Fruit fly (Drosophila melanogaster) whole organism, embryonic: ENCODE measurements around the gene nmo.

ENCODE experiments used
- Ada2b ChIP-seq: fragments of 200-800 bp; sonication (Bioruptor generic); IDR thresholded peaks from 2 replicates; pipeline ENCODE4 v1.3.6; 2022; ENCODE audit warnings: missing biosample characterization, missing genetic modification characterization
- Asciz ChIP-seq: fragments of 200-800 bp; sonication (Bioruptor generic); optimal IDR thresholded peaks from 2 replicates; lab custom pipeline; 2017; ENCODE audit warnings: missing biosample characterization, mild to moderate bottlenecking, missing genetic modification characterization, missing genetic modification reagents
- Bgb ChIP-seq: fragments of 200-800 bp; sonication (Bioruptor generic); IDR thresholded peaks from 2 replicates; pipeline ENCODE4 v1.3.6; 2022; ENCODE audit warnings: missing biosample characterization, missing genetic modification characterization; ENCODE audit not compliant: partially characterized antibody
- CG10209 ChIP-seq: fragments of 200-800 bp; sonication (Bioruptor generic); optimal IDR thresholded peaks from 3 replicates; lab custom pipeline; 2017; ENCODE audit warnings: missing biosample characterization, mild to moderate bottlenecking, missing genetic modification characterization, missing genetic modification reagents
- CG10462 ChIP-seq: fragments of 200-800 bp; sonication (Bioruptor generic); optimal IDR thresholded peaks from 2 replicates; lab custom pipeline; 2016; ENCODE audit warnings: missing biosample characterization, missing genetic modification characterization
- CG12744 ChIP-seq: fragments of 200-800 bp; sonication (Bioruptor generic); optimal IDR thresholded peaks from 2 replicates; lab custom pipeline; 2016; ENCODE audit warnings: missing biosample characterization, missing genetic modification characterization
- CG13123 ChIP-seq: fragments of 200-800 bp; sonication (Bioruptor generic); optimal IDR thresholded peaks from 2 replicates; lab custom pipeline; 2016; ENCODE audit warnings: missing biosample characterization, missing genetic modification characterization
- CG13296 ChIP-seq: fragments of 200-800 bp; sonication (Bioruptor generic); optimal IDR thresholded peaks from 3 replicates; lab custom pipeline; 2018; ENCODE audit warnings: missing biosample characterization, mild to moderate bottlenecking, missing genetic modification characterization
- CG13894 ChIP-seq: fragments of 200-800 bp; sonication (Bioruptor generic); optimal IDR thresholded peaks from 3 replicates; lab custom pipeline; 2018; ENCODE audit warnings: missing biosample characterization, mild to moderate bottlenecking, missing genetic modification characterization, moderate library complexity
- CG14441 ChIP-seq: fragments of 200-800 bp; sonication (Bioruptor generic); IDR thresholded peaks from 2 replicates; pipeline ENCODE4 v1.3.6; 2022; ENCODE audit warnings: missing biosample characterization, missing genetic modification characterization
- CG14965 ChIP-seq: fragments of 200-800 bp; sonication (Bioruptor generic); optimal IDR thresholded peaks from 2 replicates; lab custom pipeline; 2016; ENCODE audit warnings: missing biosample characterization, missing genetic modification characterization, borderline replicate concordance
- CG17361 ChIP-seq: fragments of 200-800 bp; sonication (Bioruptor generic); IDR thresholded peaks from 3 replicates; pipeline ENCODE4 v1.3.6; 2022; ENCODE audit warnings: missing biosample characterization, missing genetic modification characterization
- CG18764 ChIP-seq: fragments of 200-800 bp; sonication (Bioruptor generic); optimal IDR thresholded peaks from 3 replicates; lab custom pipeline; 2016; ENCODE audit warnings: missing biosample characterization, missing genetic modification characterization
- CG2712 ChIP-seq: fragments of 200-800 bp; optimal IDR thresholded peaks from 3 replicates; lab custom pipeline; 2019; ENCODE audit warnings: missing biosample characterization, mild to moderate bottlenecking, missing genetic modification characterization, moderate library complexity
- CG2889 ChIP-seq: fragments of 200-800 bp; sonication (Bioruptor generic); IDR thresholded peaks from 3 replicates; pipeline ENCODE4 v1.3.6; 2022; ENCODE audit warnings: missing biosample characterization, missing genetic modification characterization
- CG30403 ChIP-seq: fragments of 200-800 bp; sonication (Bioruptor generic); optimal IDR thresholded peaks from 3 replicates; lab custom pipeline; 2016; ENCODE audit warnings: missing biosample characterization, missing genetic modification characterization
- CG31441 ChIP-seq: fragments of 200-800 bp; sonication (Bioruptor generic); IDR thresholded peaks from 2 replicates; pipeline ENCODE4 v1.3.6; 2022; ENCODE audit warnings: missing biosample characterization, missing genetic modification characterization
- CG3995 ChIP-seq: fragments of 200-800 bp; sonication (Bioruptor generic); optimal IDR thresholded peaks from 3 replicates; lab custom pipeline; 2016; ENCODE audit warnings: missing biosample characterization, missing genetic modification characterization
- CG4282 ChIP-seq: fragments of 200-800 bp; sonication (Bioruptor generic); optimal IDR thresholded peaks from 2 replicates; lab custom pipeline; 2016; ENCODE audit warnings: missing biosample characterization, missing genetic modification characterization
- CG7271 ChIP-seq: fragments of 200-800 bp; sonication (Bioruptor generic); optimal IDR thresholded peaks from 2 replicates; lab custom pipeline; 2018; ENCODE audit warnings: missing biosample characterization, mild to moderate bottlenecking, missing genetic modification characterization, moderate library complexity
- CG7786 ChIP-seq: fragments of 200-800 bp; sonication (Bioruptor generic); optimal IDR thresholded peaks from 2 replicates; lab custom pipeline; 2016; ENCODE audit warnings: missing biosample characterization, missing genetic modification characterization
- CG7839 ChIP-seq: fragments of 200-800 bp; sonication (Bioruptor generic); optimal IDR thresholded peaks from 3 replicates; lab custom pipeline; 2018; ENCODE audit warnings: missing biosample characterization, mild to moderate bottlenecking, missing genetic modification characterization, moderate library complexity
- CG8089 ChIP-seq: fragments of 200-800 bp; sonication (Bioruptor generic); optimal IDR thresholded peaks from 3 replicates; lab custom pipeline; 2016; ENCODE audit warnings: missing biosample characterization, missing genetic modification characterization
- CG8924 ChIP-seq: fragments of 200-800 bp; optimal IDR thresholded peaks from 3 replicates; lab custom pipeline; 2019; ENCODE audit warnings: missing biosample characterization, mild to moderate bottlenecking, missing genetic modification characterization, moderate library complexity
- CG8944 ChIP-seq: fragments of 200-800 bp; sonication (Bioruptor generic); optimal IDR thresholded peaks from 3 replicates; lab custom pipeline; 2016; ENCODE audit warnings: missing biosample characterization, missing genetic modification characterization
- CG9215 ChIP-seq: fragments of 200-800 bp; sonication (Bioruptor generic); IDR thresholded peaks from 2 replicates; pipeline ENCODE4 v1.3.6; 2022; ENCODE audit warnings: missing biosample characterization, missing genetic modification characterization
- CG9437 ChIP-seq: fragments of 200-800 bp; sonication (Bioruptor generic); optimal IDR thresholded peaks from 2 replicates; lab custom pipeline; 2018; ENCODE audit warnings: missing biosample characterization, mild to moderate bottlenecking, missing genetic modification characterization
- Camta ChIP-seq: fragments of 200-800 bp; sonication (Bioruptor generic); optimal IDR thresholded peaks from 2 replicates; lab custom pipeline; 2016; ENCODE audit warnings: missing biosample characterization, missing genetic modification characterization
- CoRest ChIP-seq: fragments of 200-800 bp; sonication (Bioruptor generic); optimal IDR thresholded peaks from 3 replicates; lab custom pipeline; 2018; ENCODE audit warnings: missing biosample characterization, mild to moderate bottlenecking, missing genetic modification characterization, moderate library complexity
- D19A ChIP-seq: fragments of 200-800 bp; optimal IDR thresholded peaks from 3 replicates; lab custom pipeline; 2019; ENCODE audit warnings: missing biosample characterization, mild to moderate bottlenecking, missing genetic modification characterization, moderate library complexity
- Dip2 ChIP-seq: fragments of 200-800 bp; sonication (Bioruptor generic); IDR thresholded peaks from 2 replicates; pipeline ENCODE4 v1.3.6; 2022; ENCODE audit warnings: missing biosample characterization, missing genetic modification characterization
- Ets97D ChIP-seq: fragments of 200-800 bp; sonication (Bioruptor generic); optimal IDR thresholded peaks from 3 replicates; lab custom pipeline; 2016; ENCODE audit warnings: missing biosample characterization, missing genetic modification characterization
- Fer3 ChIP-seq: fragments of 200-800 bp; sonication (Bioruptor generic); optimal IDR thresholded peaks from 2 replicates; lab custom pipeline; 2018; ENCODE audit warnings: missing biosample characterization, mild to moderate bottlenecking, missing genetic modification characterization, moderate library complexity
- H15 ChIP-seq: fragments of 200-800 bp; sonication (Bioruptor generic); IDR thresholded peaks from 3 replicates; pipeline ENCODE4 v1.3.6; 2022; ENCODE audit warnings: missing biosample characterization, missing genetic modification characterization
- HmgZ ChIP-seq: fragments of 200-800 bp; sonication (Bioruptor generic); optimal IDR thresholded peaks from 2 replicates; lab custom pipeline; 2018; ENCODE audit warnings: missing biosample characterization, mild to moderate bottlenecking, missing genetic modification characterization
- Hr78 ChIP-seq, 2 experiments: fragments of 200-800 bp in 1 of 2; fragments of >200 bp in 1 of 2; sonication (Bioruptor generic) in 1 of 2; optimal IDR thresholded peaks; 2 replicates each; lab custom pipeline; 2017 to 2019; ENCODE audit warnings: missing biosample characterization in 2 of 2, missing genetic modification characterization in 2 of 2, mild to moderate bottlenecking in 1 of 2, moderate library complexity in 1 of 2
- Rx ChIP-seq: fragments of 200-800 bp; sonication (Bioruptor generic); IDR thresholded peaks from 2 replicates; pipeline ENCODE4 v1.3.6; 2022; ENCODE audit warnings: missing biosample characterization, missing genetic modification characterization
- aop ChIP-seq: fragments of 200-800 bp; sonication (Bioruptor generic); IDR thresholded peaks from 2 replicates; pipeline ENCODE4 v1.3.6; 2022; ENCODE audit warnings: missing biosample characterization, missing genetic modification characterization
- chif ChIP-seq, 2 experiments: fragments of 200-800 bp; sonication (Bioruptor generic); optimal IDR thresholded peaks; 3 replicates each; lab custom pipeline; 2016; ENCODE audit warnings: missing biosample characterization in 2 of 2, missing genetic modification characterization in 2 of 2
- gem ChIP-seq: fragments of 200-800 bp; sonication (Bioruptor generic); optimal IDR thresholded peaks from 2 replicates; lab custom pipeline; 2019; ENCODE audit warnings: missing biosample characterization, mild to moderate bottlenecking, missing genetic modification characterization, moderate library complexity
- grn ChIP-seq: fragments of 200-800 bp; sonication (Bioruptor generic); optimal IDR thresholded peaks from 3 replicates; lab custom pipeline; 2017; ENCODE audit warnings: missing biosample characterization, missing genetic modification characterization
- jumu ChIP-seq: fragments of 200-800 bp; sonication (Bioruptor generic); optimal IDR thresholded peaks from 3 replicates; lab custom pipeline; 2016; ENCODE audit warnings: missing biosample characterization, missing genetic modification characterization
- ken ChIP-seq: fragments of 200-800 bp; sonication (Bioruptor generic); IDR thresholded peaks from 3 replicates; pipeline ENCODE4 v1.3.6; 2022; ENCODE audit warnings: missing biosample characterization, missing genetic modification characterization
- lola ChIP-seq, 3 experiments: fragments of >200 bp in 2 of 3; fragments of 200-800 bp in 1 of 3; sonication (Bioruptor generic) in 1 of 3; optimal IDR thresholded peaks; 2 replicates each; lab custom pipeline; 2017 to 2019; ENCODE audit warnings: missing biosample characterization in 3 of 3, missing genetic modification characterization in 3 of 3, mild to moderate bottlenecking in 1 of 3, moderate library complexity in 1 of 3
- mam ChIP-seq: fragments of 200-800 bp; sonication (Bioruptor generic); optimal IDR thresholded peaks from 3 replicates; lab custom pipeline; 2016; ENCODE audit warnings: missing biosample characterization, missing genetic modification characterization
- phol ChIP-seq: fragments of 200-800 bp; sonication (Bioruptor generic); optimal IDR thresholded peaks from 3 replicates; lab custom pipeline; 2018; ENCODE audit warnings: missing biosample characterization, mild to moderate bottlenecking, missing genetic modification characterization, moderate library complexity
- pum ChIP-seq: fragments of 200-800 bp; sonication (Bioruptor generic); optimal IDR thresholded peaks from 2 replicates; lab custom pipeline; 2016; ENCODE audit warnings: missing biosample characterization, missing genetic modification characterization
- sd ChIP-seq: fragments of 200-800 bp; sonication (Bioruptor generic); optimal IDR thresholded peaks from 3 replicates; lab custom pipeline; 2018; ENCODE audit warnings: missing biosample characterization, mild to moderate bottlenecking, missing genetic modification characterization, moderate library complexity
- slbo ChIP-seq: fragments of 200-800 bp; sonication (Bioruptor generic); IDR thresholded peaks from 2 replicates; pipeline ENCODE4 v1.3.6; 2022; ENCODE audit warnings: missing biosample characterization, missing genetic modification characterization
- stc ChIP-seq: fragments of 200-800 bp; sonication (Bioruptor generic); IDR thresholded peaks from 2 replicates; pipeline ENCODE4 v1.3.6; 2022; ENCODE audit warnings: missing biosample characterization, missing genetic modification characterization
- tup ChIP-seq: fragments of 200-800 bp; sonication (Bioruptor generic); optimal IDR thresholded peaks from 2 replicates; lab custom pipeline; 2016; ENCODE audit warnings: missing biosample characterization, mild to moderate bottlenecking, missing genetic modification characterization, moderate library complexity
- vfl ChIP-seq: fragments of 200-800 bp; sonication (Bioruptor generic); optimal IDR thresholded peaks from 2 replicates; lab custom pipeline; 2016; ENCODE audit warnings: missing biosample characterization, missing genetic modification characterization

The nmo gene

DNA sequence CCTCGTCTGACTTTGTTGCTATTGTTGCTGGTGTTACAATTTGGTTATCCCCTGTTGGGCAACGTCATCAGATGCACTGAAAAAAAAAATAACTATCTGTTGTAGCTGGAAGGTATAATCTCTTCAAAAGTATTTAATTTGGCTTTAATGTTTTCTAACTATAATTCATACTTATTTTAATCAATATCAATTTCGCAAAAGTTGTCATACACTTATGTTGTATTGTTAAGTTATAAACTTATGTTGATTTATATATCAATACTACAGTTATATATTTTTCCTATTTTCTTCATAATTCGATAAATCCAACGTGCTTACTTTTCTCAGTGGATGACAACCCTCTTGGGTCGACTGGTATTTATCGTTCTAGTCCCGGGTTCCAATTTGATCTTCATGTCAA lies 25.1 kb upstream of the nmo start (continued):
- TF ChIP-seq Bgb (GFP tag; lab: Robert Waterston, UW) (no peak), CG7786 (GFP tag; lab: Kevin White, UChicago) (no peak), sd (no peak), Asciz (GFP tag; lab: Kevin White, UChicago) (no peak), D19A (tag; lab: Kevin White, UChicago) (peak; percentile 4), pum (GFP tag; lab: Kevin White, UChicago) (no peak), Ada2b (GFP tag; lab: Robert Waterston, UW) (no peak), Hr78 (GFP tag; optimal IDR thresholded peaks at IDR 0.05; lab: Kevin White, UChicago) (no peak), ken (no peak), aop (GFP tag; lab: Robert Waterston, UW) (no peak), vfl (GFP tag; lab: Kevin White, UChicago) (no peak), HmgZ (no peak), Camta (GFP tag; lab: Kevin White, UChicago) (no peak), CoRest (tag; lab: Kevin White, UChicago) (no peak), grn (GFP tag; lab: Kevin White, UChicago) (no peak), Rx (GFP tag; lab: Robert Waterston, UW) (no peak), H15 (GFP tag; lab: Robert Waterston, UW) (no peak), CG31441 (GFP tag; lab: Robert Waterston, UW) (peak; percentile 29; the same call in 1 of the 2 replicates), phol (tag; lab: Kevin White, UChicago) (peak; percentile 32), Fer3 (tag; lab: Kevin White, UChicago) (no peak), CG2712 (tag; lab: Kevin White, UChicago) (peak; percentile 71), CG30403 (GFP tag; lab: Kevin White, UChicago) (no peak), CG13123 (GFP tag; lab: Kevin White, UChicago) (no peak), CG7271 (no peak), CG3995 (GFP tag; lab: Kevin White, UChicago) (no peak), CG13894 (tag; lab: Kevin White, UChicago) (no peak), slbo (GFP tag; lab: Robert Waterston, UW) (no peak), CG18764 (no peak), chif (GFP tag; optimal IDR thresholded peaks at IDR 0.05; lab: Kevin White, UChicago) (no peak), CG2889 (GFP tag; lab: Robert Waterston, UW) (no peak), CG14441 (GFP tag; lab: Robert Waterston, UW) (no peak), CG13296 (GFP tag; lab: Kevin White, UChicago) (no peak), Ets97D (GFP tag; lab: Kevin White, UChicago) (no peak), CG9437 (no peak), CG17361 (GFP tag; lab: Robert Waterston, UW) (peak; percentile 28; the same call in 1 of the 3 replicates), CG14965 (no peak), CG10209 (no peak), CG10462 (no peak), CG8089 (GFP tag; lab: Kevin White, UChicago) (no peak), CG12744 (GFP tag; lab: Kevin White, UChicago) (no peak), lola (GFP tag; optimal IDR thresholded peaks at IDR 0.05; lab: Kevin White, UChicago) (peak in 1 of 3 experiments; percentile 47), CG8924 (tag; lab: Kevin White, UChicago) (peak; percentile 8), CG8944 (no peak), CG4282 (GFP tag; lab: Kevin White, UChicago) (no peak), stc (GFP tag; lab: Robert Waterston, UW) (no peak), tup (GFP tag; lab: Kevin White, UChicago) (no peak), jumu (no peak), CG7839 (tag; lab: Kevin White, UChicago) (no peak), CG9215 (GFP tag; lab: Robert Waterston, UW) (no peak), gem (tag; lab: Kevin White, UChicago) (peak; percentile 50), mam (GFP tag; lab: Kevin White, UChicago) (no peak), Dip2 (GFP tag; lab: Robert Waterston, UW) (no peak)
